Worm (Caenorhabditis elegans): ENCODE data around the gene Y41C4A.22.

ce11 chrIII:11651430-11651829 lies 43.6 kb upstream of the Y41C4A.22 start:
- TF ChIP-seq ets-7 (tag; optimal IDR thresholded peaks at IDR 0.05) (no peak), pes-1 (GFP tag; IDR thresholded peaks at IDR 0.05) (no peak), flt-1 (GFP tag; IDR thresholded peaks at IDR 0.05) (no peak), tra-4 (tag; optimal IDR thresholded peaks at IDR 0.05) (no peak), sea-1 (GFP tag; conservative IDR thresholded peaks at IDR 0.05) (no peak), tbx-11 (GFP tag; IDR thresholded peaks at IDR 0.05) (no peak), hmg-4 (GFP tag; optimal IDR thresholded peaks at IDR 0.05) (no peak), ama-1 (optimal IDR thresholded peaks at IDR 0.05) (no peak), scrt-1 (GFP tag; IDR thresholded peaks at IDR 0.05) (no peak)
